Worm (Caenorhabditis elegans): Measurements from ENCODE around the gene try-8.

try-8 gene

ce11 chrV:7436911-7437310 is 17.2 kb downstream of the try-8 start (continued):
- TF ChIP-seq ctbp-1 (GFP tag; IDR thresholded peaks at IDR 0.05) (no peak), spr-1 (tag; optimal IDR thresholded peaks at IDR 0.05) (no peak), lin-15B (tag; optimal IDR thresholded peaks at IDR 0.05) (no peak), tag-97 (GFP tag; IDR thresholded peaks at IDR 0.05) (no peak), lin-39 (tag; optimal IDR thresholded peaks at IDR 0.05) (no peak), ZK546.5 (tag; optimal IDR thresholded peaks at IDR 0.05) (no peak), mes-2 (tag; optimal IDR thresholded peaks at IDR 0.05; ENCODE audit: poor library complexity, severe bottlenecking) (no peak), ZK337.2 (GFP tag; IDR thresholded peaks at IDR 0.05) (no peak), Y5F2A.4 (GFP tag; optimal IDR thresholded peaks at IDR 0.05) (no peak), nhr-41 (GFP tag; IDR thresholded peaks at IDR 0.05) (no peak; the same call in 1 of the 2 replicates), pqm-1 (tag; optimal IDR thresholded peaks at IDR 0.05) (no peak), vab-7 (GFP tag; IDR thresholded peaks at IDR 0.05) (no peak), ceh-44 (GFP tag; IDR thresholded peaks at IDR 0.05) (no peak), ceh-62 (tag; optimal IDR thresholded peaks at IDR 0.05) (no peak), sdz-12 (GFP tag; optimal IDR thresholded peaks at IDR 0.05) (no peak), pha-4 (GFP tag; IDR thresholded peaks at IDR 0.05) (no peak), pha-4 (tag; optimal IDR thresholded peaks at IDR 0.05) (no peak), snpc-4 (tag; optimal IDR thresholded peaks at IDR 0.05) (no peak), egl-27 (tag; optimal IDR thresholded peaks at IDR 0.05) (no peak), daf-8 (GFP tag; IDR thresholded peaks at IDR 0.05) (no peak), lir-3 (tag; optimal IDR thresholded peaks at IDR 0.05) (no peak), mep-1 (tag; optimal IDR thresholded peaks at IDR 0.05) (peak; percentile 50), hlh-11 (tag; optimal IDR thresholded peaks at IDR 0.05) (peak; percentile 73), jun-1 (tag; optimal IDR thresholded peaks at IDR 0.05) (no peak), tra-1 (GFP tag; IDR thresholded peaks at IDR 0.05) (no peak), duxl-1 (tag; optimal IDR thresholded peaks at IDR 0.05; ENCODE audit: poor library complexity) (peak; percentile 13), lin-13 (GFP tag; optimal IDR thresholded peaks at IDR 0.05) (no peak), ztf-11 (tag; optimal IDR thresholded peaks at IDR 0.05) (no peak), ceh-20 (GFP tag; IDR thresholded peaks at IDR 0.05) (no peak), nhr-111 (GFP tag; optimal IDR thresholded peaks at IDR 0.05) (no peak), nhr-76 (tag; optimal IDR thresholded peaks at IDR 0.05) (no peak), attf-4 (tag; optimal IDR thresholded peaks at IDR 0.05) (no peak), madf-5 (GFP tag; IDR thresholded peaks at IDR 0.05) (no peak), nhr-25 (tag; optimal IDR thresholded peaks at IDR 0.05; ENCODE audit: borderline replicate concordance, insufficient read depth) (no peak), daf-19 (GFP tag; conservative IDR thresholded peaks at IDR 0.05) (no peak), mdl-1 (tag; optimal IDR thresholded peaks at IDR 0.05) (peak; percentile 8 to 73), ztf-7 (tag; optimal IDR thresholded peaks at IDR 0.05) (no peak), egl-43 (GFP tag; IDR thresholded peaks at IDR 0.05) (no peak), lin-29 (GFP tag; IDR thresholded peaks at IDR 0.05) (no peak), Y75B8A.6 (GFP tag; IDR thresholded peaks at IDR 0.05) (0 out of 2 replicates have a peak, but pooled peaks have one; percentile 44), dmd-8 (GFP tag; IDR thresholded peaks at IDR 0.05) (no peak), set-16 (GFP tag; IDR thresholded peaks at IDR 0.05) (no peak), T26A8.4 (GFP tag; IDR thresholded peaks at IDR 0.05) (no peak), unc-130 (GFP tag; optimal IDR thresholded peaks at IDR 0.05) (no peak), zfp-3 (GFP tag; conservative IDR thresholded peaks at IDR 0.05) (peak; percentile 63; the same call in 1 of the 2 replicates), Y48G9A.11 (GFP tag; IDR thresholded peaks at IDR 0.05) (no peak), zag-1 (tag; optimal IDR thresholded peaks at IDR 0.05) (no peak), daf-12 (tag; optimal IDR thresholded peaks at IDR 0.05) (no peak), F37D6.2 (tag; optimal IDR thresholded peaks at IDR 0.05) (no peak), ces-1 (GFP tag; optimal IDR thresholded peaks at IDR 0.05) (no peak), D1046.2 (GFP tag; IDR thresholded peaks at IDR 0.05) (no peak), nhr-11 (tag; optimal IDR thresholded peaks at IDR 0.05) (no peak), dmd-9 (GFP tag; IDR thresholded peaks at IDR 0.05) (no peak)

Data from whole organism, L4 larva.